Worm (Caenorhabditis elegans) whole organism, L4 larva: ENCODE measurements around the gene atf-4.
A peak's percentile ranks its signal among the peaks of the same experiment; 100 is the strongest.

Source experiments
- F10B5.3 ChIP-seq: sonication (generic microtip); optimal IDR thresholded peaks from 2 replicates; lab custom pipeline; 2016; ENCODE audit warnings: mild to moderate bottlenecking, missing genetic modification characterization, missing compliant biosample characterization
- Y75B8A.6 ChIP-seq: fragments of 200-800 bp; sonication (Bioruptor generic); IDR thresholded peaks from 2 replicates; pipeline ENCODE4 v1.3.6; 2022; ENCODE audit warnings: missing genetic modification reagents, missing genetic modification characterization, missing compliant biosample characterization
- ZK337.2 ChIP-seq: fragments of 200-800 bp; sonication (Bioruptor generic); IDR thresholded peaks from 2 replicates; pipeline ENCODE4 v1.3.6; 2022; ENCODE audit warnings: missing genetic modification reagents, missing genetic modification characterization, missing compliant biosample characterization
- aha-1 ChIP-seq: fragments of 150-350 bp; peaks from one replicate; lab custom pipeline; 2014; ENCODE audit warnings: missing biosample characterization, missing genetic modification characterization
- aly-2 ChIP-seq: sonication (generic microtip); optimal IDR thresholded peaks from 2 replicates; lab custom pipeline; 2018; ENCODE audit warnings: missing biosample characterization, missing genetic modification characterization
- ama-1 ChIP-seq: fragments of 150-350 bp; optimal IDR thresholded peaks from 2 replicates; lab custom pipeline; 2014; ENCODE audit warnings: inconsistent platforms, mixed read lengths
- attf-4 ChIP-seq: sonication (generic microtip); optimal IDR thresholded peaks from 3 replicates; lab custom pipeline; 2017; ENCODE audit warnings: missing biosample characterization, missing genetic modification characterization
- ceh-28 ChIP-seq: fragments of 150-350 bp; optimal IDR thresholded peaks from 2 replicates; lab custom pipeline; 2014; ENCODE audit warnings: missing biosample characterization, missing genetic modification reagents, missing genetic modification characterization
- ceh-44 ChIP-seq: fragments of 200-800 bp; sonication (Bioruptor generic); IDR thresholded peaks from 2 replicates; pipeline ENCODE4 v1.3.6; 2022; ENCODE audit warnings: missing genetic modification reagents, missing genetic modification characterization, missing compliant biosample characterization
- ces-1 ChIP-seq: fragments of 150-350 bp; sonication (generic microtip); optimal IDR thresholded peaks from 4 replicates; lab custom pipeline; 2014; ENCODE audit warnings: missing biosample characterization, missing genetic modification reagents, missing genetic modification characterization
- ctbp-1 ChIP-seq: fragments of 200-800 bp; sonication (Bioruptor generic); IDR thresholded peaks from 2 replicates; pipeline ENCODE4 v1.3.6; 2022; ENCODE audit warnings: missing genetic modification reagents, missing genetic modification characterization, missing compliant biosample characterization
- daf-8 ChIP-seq: fragments of 200-800 bp; sonication (Bioruptor generic); IDR thresholded peaks from 2 replicates; pipeline ENCODE4 v1.3.6; 2022; ENCODE audit warnings: missing genetic modification characterization, missing compliant biosample characterization
- dmd-6 ChIP-seq: fragments of 200-800 bp; sonication (Bioruptor generic); IDR thresholded peaks from 2 replicates; pipeline ENCODE4 v1.3.6; 2022; ENCODE audit warnings: missing genetic modification reagents, missing genetic modification characterization, missing compliant biosample characterization
- dmd-8 ChIP-seq: fragments of 200-800 bp; sonication (Bioruptor generic); IDR thresholded peaks from 2 replicates; pipeline ENCODE4 v1.3.6; 2022; ENCODE audit warnings: missing genetic modification characterization, missing compliant biosample characterization
- dmd-9 ChIP-seq: fragments of 200-800 bp; sonication (Bioruptor generic); IDR thresholded peaks from 2 replicates; pipeline ENCODE4 v1.3.6; 2022; ENCODE audit warnings: missing genetic modification reagents, missing genetic modification characterization, missing compliant biosample characterization
- dpl-1 ChIP-seq: fragments of 150-350 bp; optimal IDR thresholded peaks from 2 replicates; lab custom pipeline; 2014; ENCODE audit warnings: missing biosample characterization, missing genetic modification reagents, missing genetic modification characterization
- fkh-10 ChIP-seq: fragments of 150-350 bp; optimal IDR thresholded peaks from 2 replicates; lab custom pipeline; 2014; ENCODE audit warnings: missing biosample characterization, missing genetic modification reagents, missing genetic modification characterization
- gei-8 ChIP-seq: fragments of 200-800 bp; sonication (Bioruptor generic); optimal IDR thresholded peaks from 2 replicates; lab custom pipeline; 2018; ENCODE audit warnings: mild to moderate bottlenecking, missing genetic modification characterization, missing compliant biosample characterization
- jun-1 ChIP-seq: fragments of 150-350 bp; optimal IDR thresholded peaks from 2 replicates; lab custom pipeline; 2014; ENCODE audit warnings: missing biosample characterization, missing genetic modification reagents, missing genetic modification characterization
- lin-39 ChIP-seq: fragments of 150-350 bp; optimal IDR thresholded peaks from 2 replicates; lab custom pipeline; 2014; ENCODE audit warnings: missing biosample characterization, missing genetic modification reagents, missing genetic modification characterization
- madf-5 ChIP-seq, 2 experiments: fragments of 200-800 bp; sonication (Bioruptor generic); IDR thresholded peaks; 2 replicates each; pipeline ENCODE4 v1.3.6; 2022; ENCODE audit warnings: missing compliant biosample characterization in 2 of 2, missing genetic modification characterization in 2 of 2
- madf-9 ChIP-seq: fragments of 200-800 bp; sonication (Bioruptor generic); conservative IDR thresholded peaks from 2 replicates; pipeline ENCODE4 v1.3.6; 2022; ENCODE audit warnings: missing genetic modification reagents, missing genetic modification characterization, missing compliant biosample characterization
- mdt-29 ChIP-seq: fragments of 200-800 bp; sonication (Bioruptor generic); IDR thresholded peaks from 2 replicates; pipeline ENCODE4 v1.3.6; 2022; ENCODE audit warnings: missing genetic modification reagents, missing genetic modification characterization, missing compliant biosample characterization
- mep-1 ChIP-seq: fragments of 150-350 bp; sonication (generic microtip); optimal IDR thresholded peaks from 3 replicates; lab custom pipeline; 2014; ENCODE audit warnings: missing biosample characterization, missing genetic modification characterization
- mes-2 ChIP-seq: sonication (generic microtip); optimal IDR thresholded peaks from 2 replicates; lab custom pipeline; 2016; ENCODE audit warnings: missing genotype, mild to moderate bottlenecking, missing genetic modification characterization, missing compliant biosample characterization; ENCODE audit not compliant: poor library complexity, severe bottlenecking
- mxl-2 ChIP-seq: fragments of 200-800 bp; sonication (Bioruptor generic); conservative IDR thresholded peaks from 2 replicates; pipeline ENCODE4 v1.3.6; 2022; ENCODE audit warnings: missing genetic modification reagents, missing genetic modification characterization, missing compliant biosample characterization
- nhr-11 ChIP-seq: fragments of 150-350 bp; optimal IDR thresholded peaks from 2 replicates; lab custom pipeline; 2014; ENCODE audit warnings: missing biosample characterization, missing genetic modification characterization
- nhr-111 ChIP-seq: fragments of 200-800 bp; sonication (Bioruptor generic); optimal IDR thresholded peaks from 2 replicates; lab custom pipeline; 2018; ENCODE audit warnings: mild to moderate bottlenecking, missing genetic modification characterization, missing compliant biosample characterization
- nhr-237 ChIP-seq: sonication (generic microtip); optimal IDR thresholded peaks from 2 replicates; lab custom pipeline; 2017; ENCODE audit warnings: missing biosample characterization, missing genetic modification characterization
- nhr-25 ChIP-seq: sonication (generic microtip); optimal IDR thresholded peaks from 2 replicates; lab custom pipeline; 2017; ENCODE audit warnings: missing genetic modification characterization, mild to moderate bottlenecking, missing compliant biosample characterization, antibody characterized with exemption, moderate library complexity, borderline replicate concordance; ENCODE audit not compliant: insufficient read depth
- nhr-41 ChIP-seq: fragments of 200-800 bp; sonication (Bioruptor generic); IDR thresholded peaks from 2 replicates; pipeline ENCODE4 v1.3.6; 2022; ENCODE audit warnings: missing genetic modification reagents, missing genetic modification characterization, missing compliant biosample characterization
- nhr-6 ChIP-seq: fragments of 150-350 bp; optimal IDR thresholded peaks from 2 replicates; lab custom pipeline; 2014; ENCODE audit warnings: missing biosample characterization, missing genetic modification characterization
- php-3 ChIP-seq: fragments of 200-800 bp; sonication (Bioruptor generic); IDR thresholded peaks from 2 replicates; pipeline ENCODE4 v1.3.6; 2022; ENCODE audit warnings: missing genetic modification reagents, missing genetic modification characterization, missing compliant biosample characterization
- saeg-2 ChIP-seq: fragments of 200-800 bp; sonication (Bioruptor generic); IDR thresholded peaks from 2 replicates; pipeline ENCODE4 v1.3.6; 2022; ENCODE audit warnings: missing genetic modification reagents, missing genetic modification characterization, missing compliant biosample characterization
- tra-1 ChIP-seq: fragments of 200-800 bp; sonication (Bioruptor generic); IDR thresholded peaks from 2 replicates; pipeline ENCODE4 v1.3.6; 2022; ENCODE audit warnings: missing genetic modification reagents, missing genetic modification characterization, missing compliant biosample characterization
- unc-39 ChIP-seq: sonication (generic microtip); optimal IDR thresholded peaks from 2 replicates; lab custom pipeline; 2017; ENCODE audit warnings: missing biosample characterization, missing genetic modification characterization
- unc-62 ChIP-seq, 3 experiments: fragments of 150-350 bp in 1 of 3; sonication (generic microtip); optimal IDR thresholded peaks in 2 of 3; peaks in 1 of 3; 1 replicate in 1 of 3; 2 replicates in 2 of 3; lab custom pipeline; 2014 to 2017; ENCODE audit warnings: missing biosample characterization in 3 of 3, missing genetic modification characterization in 3 of 3, missing genetic modification reagents in 3 of 3, missing genotype in 1 of 3
- vab-7 ChIP-seq: fragments of 200-800 bp; sonication (Bioruptor generic); IDR thresholded peaks from 2 replicates; pipeline ENCODE4 v1.3.6; 2022; ENCODE audit warnings: missing genetic modification reagents, missing genetic modification characterization, missing compliant biosample characterization
- zfp-3 ChIP-seq: fragments of 200-800 bp; sonication (Bioruptor generic); conservative IDR thresholded peaks from 2 replicates; pipeline ENCODE4 v1.3.6; 2022; ENCODE audit warnings: missing genetic modification reagents, missing genetic modification characterization, missing compliant biosample characterization
- ztf-7 ChIP-seq: fragments of 150-350 bp; optimal IDR thresholded peaks from 2 replicates; lab custom pipeline; 2014; ENCODE audit warnings: missing biosample characterization, missing genetic modification characterization

atf-4 gene

ce11 chrX:14841030-14841429 is 30.4 kb upstream of the atf-4 start (continued):
- peak; percentile 94 for TF ChIP-seq mep-1 (tag; lab: Kevin White, UChicago)
- TF ChIP-seq ctbp-1 (GFP tag; lab: Robert Waterston, UW) = peak; percentile 92
- TF ChIP-seq dmd-8 (GFP tag; lab: Robert Waterston, UW) = no peak
- no peak for TF ChIP-seq lin-39 (tag; lab: Kevin White, UChicago)
- TF ChIP-seq nhr-11 (tag; lab: Kevin White, UChicago) = peak; percentile 87
- peak; percentile 85 for TF ChIP-seq dmd-6 (GFP tag; lab: Robert Waterston, UW)
- TF ChIP-seq nhr-111 (GFP tag; lab: Kevin White, UChicago) = no peak
- no peak for TF ChIP-seq ceh-28
- TF ChIP-seq madf-5 (GFP tag; IDR thresholded peaks at IDR 0.05; lab: Robert Waterston, UW) = no peak
- TF ChIP-seq ztf-7 (tag; lab: Kevin White, UChicago) = peak; percentile 36
- peak; percentile 1 for TF ChIP-seq F10B5.3 (tag; lab: Kevin White, UChicago)
- peak; percentile 50 for TF ChIP-seq vab-7
- TF ChIP-seq nhr-41 = no peak
- TF ChIP-seq gei-8 (GFP tag; lab: Kevin White, UChicago) = no peak
- TF ChIP-seq madf-9 (GFP tag; lab: Robert Waterston, UW) = no peak
- no peak for TF ChIP-seq tra-1 (GFP tag; lab: Robert Waterston, UW)
- TF ChIP-seq ama-1 (lab: Kevin White, UChicago) = peak; percentile 10
- TF ChIP-seq mes-2 (tag; lab: Kevin White, UChicago) = peak; percentile 84
- TF ChIP-seq dmd-9 (GFP tag; lab: Robert Waterston, UW) = no peak
- TF ChIP-seq nhr-237 (tag; lab: Kevin White, UChicago) = no peak
- no peak for TF ChIP-seq zfp-3

ce11 chrX:14838339-14838738 is 27.7 kb upstream of the atf-4 start:
- TF ChIP-seq fkh-10 (GFP tag; lab: Kevin White, UChicago) = no peak
- TF ChIP-seq, all 104 proteins: peak for 0

ce11 chrX:14831531-14831930 is 20.9 kb upstream of the atf-4 start, which contains the start of gene dpf-2:
Gene dpf-2, plus strand, starts transcription at chrX:14831831.
- TF ChIP-seq saeg-2 = no peak
- TF ChIP-seq aly-2 = no peak
- no peak for TF ChIP-seq jun-1 (tag; lab: Kevin White, UChicago)
- no peak for TF ChIP-seq fkh-10 (GFP tag; lab: Kevin White, UChicago)
- peak; percentile 10 for TF ChIP-seq aha-1 (tag; lab: Kevin White, UChicago)

- TF ChIP-seq nhr-6 (tag; lab: Kevin White, UChicago) (no peak), ces-1 (GFP tag; lab: Kevin White, UChicago) (no peak), nhr-11 (tag; lab: Kevin White, UChicago) (no peak), php-3 (GFP tag; lab: Robert Waterston, UW) (no peak), ceh-44 (no peak), dmd-9 (GFP tag; lab: Robert Waterston, UW) (no peak), unc-62 (GFP tag; optimal IDR thresholded peaks at IDR 0.05 in 1 of 2; lab: Kevin White, UChicago) (peak in 1 of 2 experiments; percentile 4), unc-62 (tag; optimal IDR thresholded peaks at IDR 0.05; lab: Kevin White, UChicago) (no peak), aha-1 (tag; lab: Kevin White, UChicago) (peak; percentile 96), daf-8 (no peak), mxl-2 (GFP tag; lab: Robert Waterston, UW) (no peak), unc-39 (no peak), dpl-1 (GFP tag; lab: Kevin White, UChicago) (no peak), attf-4 (tag; lab: Kevin White, UChicago) (no peak), nhr-25 (tag; lab: Kevin White, UChicago) (no peak), dmd-6 (GFP tag; lab: Robert Waterston, UW) (no peak), Y75B8A.6 (GFP tag; lab: Robert Waterston, UW) (no peak), mdt-29 (GFP tag; lab: Robert Waterston, UW) (no peak), ZK337.2 (no peak)
Measured at ce11 chrX:14828766-14829165, 18.2 kb upstream of the atf-4 start.
